Fruit fly (Drosophila melanogaster) Kc167 (cell line): ENCODE measurements around the gene Exn.

Experiments used
- Myc ChIP-seq: fragments of >200 bp; optimal IDR thresholded peaks from 2 replicates; lab custom pipeline; 2017; ENCODE audit warnings: missing external identifiers
- insv ChIP-seq: fragments of >200 bp; optimal IDR thresholded peaks from 3 replicates; lab custom pipeline; 2018; ENCODE audit warnings: missing external identifiers
- psq ChIP-seq: fragments of >200 bp; optimal IDR thresholded peaks from 2 replicates; lab custom pipeline; 2017; ENCODE audit warnings: missing external identifiers

DNA sequence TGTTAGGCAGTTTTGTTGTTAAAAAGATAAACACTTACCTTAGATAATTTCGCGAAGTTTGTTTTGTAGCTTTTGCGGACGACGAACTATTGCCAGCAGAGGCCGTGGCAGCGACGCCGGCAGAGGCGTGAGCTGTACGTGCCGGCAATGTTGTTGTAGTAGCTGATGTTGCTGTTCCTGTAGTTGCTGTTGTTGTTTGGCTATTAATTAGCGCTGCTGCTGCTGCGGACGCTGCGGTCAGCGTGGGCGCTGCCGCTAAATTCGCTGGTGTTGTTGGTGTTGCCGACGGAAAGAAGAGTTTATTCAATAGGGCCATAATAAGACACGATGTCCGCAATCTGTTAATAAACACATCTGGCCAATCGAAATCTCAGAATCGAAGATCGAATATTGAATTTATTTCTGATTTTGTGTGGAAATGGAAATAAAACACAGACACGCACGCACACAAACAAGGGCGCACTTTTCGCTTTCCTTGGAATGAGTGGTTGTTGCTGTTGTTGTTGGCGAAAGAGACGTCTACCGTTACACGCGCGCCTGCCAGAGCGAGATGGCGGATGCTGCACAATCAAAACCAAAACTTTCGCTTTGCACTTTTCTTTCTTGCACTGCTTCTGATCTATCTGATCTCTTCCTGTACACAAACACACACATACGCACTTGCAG, 41.7 kb downstream of the Exn start:
- TF ChIP-seq insv (lab: Kevin White, UChicago), result no peak
- TF ChIP-seq psq (lab: Kevin White, UChicago), result no peak
- TF ChIP-seq Myc, result no peak
